Worm (Caenorhabditis elegans): ENCODE results near the gene sod-4.

ce11 chrIII:9450933-9451332 lies 49.2 kb downstream of the sod-4 start:
- no peak for TF ChIP-seq athp-1 (tag; optimal IDR thresholded peaks at IDR 0.05)
- TF ChIP-seq attf-3 (GFP tag; conservative IDR thresholded peaks at IDR 0.05), result no peak
- no peak for TF ChIP-seq D2030.7 (GFP tag; IDR thresholded peaks at IDR 0.05)
- TF ChIP-seq ama-1 (optimal IDR thresholded peaks at IDR 0.05), result no peak
- no peak for TF ChIP-seq ama-1 (GFP tag; optimal IDR thresholded peaks at IDR 0.05)
- no peak for TF ChIP-seq sea-2 (GFP tag; IDR thresholded peaks at IDR 0.05)
- no peak for TF ChIP-seq aptf-2 (GFP tag; conservative IDR thresholded peaks at IDR 0.05)
- TF ChIP-seq pha-4 (tag; optimal IDR thresholded peaks at IDR 0.05), result no peak
- TF ChIP-seq Y53G8AR.9 (GFP tag; conservative IDR thresholded peaks at IDR 0.05), result no peak
- TF ChIP-seq lin-26 (GFP tag; IDR thresholded peaks at IDR 0.05), result no peak
- TF ChIP-seq ets-4 (GFP tag; optimal IDR thresholded peaks at IDR 0.05), result no peak
- TF ChIP-seq ekl-4 (GFP tag; IDR thresholded peaks at IDR 0.05), result no peak
- no peak for TF ChIP-seq snpc-4 (GFP tag; optimal IDR thresholded peaks at IDR 0.05)
- no peak for TF ChIP-seq snpc-4 (tag; optimal IDR thresholded peaks at IDR 0.05)
- TF ChIP-seq rcor-1 (GFP tag; IDR thresholded peaks at IDR 0.05), result no peak

All from whole organism, young adult.